Worm (Caenorhabditis elegans) whole organism, mixed stage, embryonic: ENCODE data around the gene dhhc-1.

Experiments
- M03D4.4 ChIP-seq: sonication (generic microtip); optimal IDR thresholded peaks from 2 replicates; lab custom pipeline; 2017; ENCODE audit warnings: mild to moderate bottlenecking, missing genetic modification characterization, missing compliant biosample characterization
- blmp-1 ChIP-seq: fragments of 150-350 bp; optimal IDR thresholded peaks from 2 replicates; lab custom pipeline; 2014; ENCODE audit warnings: missing biosample characterization, missing genetic modification characterization
- ceh-43 ChIP-seq: fragments of 200-800 bp; sonication (Bioruptor generic); optimal IDR thresholded peaks from 2 replicates; lab custom pipeline; 2018; ENCODE audit warnings: mild to moderate bottlenecking, missing genetic modification characterization, moderate library complexity, missing compliant biosample characterization
- ceh-83 ChIP-seq: fragments of 200-800 bp; sonication (Bioruptor generic); optimal IDR thresholded peaks from 2 replicates; lab custom pipeline; 2018; ENCODE audit warnings: mild to moderate bottlenecking, missing genetic modification characterization, missing compliant biosample characterization
- ces-1 ChIP-seq: fragments of 150-350 bp; optimal IDR thresholded peaks from 2 replicates; lab custom pipeline; 2014; ENCODE audit warnings: missing biosample characterization, missing genetic modification reagents, missing genetic modification characterization
- cnd-1 ChIP-seq: fragments of 200-800 bp; sonication (Bioruptor generic); optimal IDR thresholded peaks from 2 replicates; lab custom pipeline; 2018; ENCODE audit warnings: mild to moderate bottlenecking, missing genetic modification characterization, missing compliant biosample characterization
- drap-1 ChIP-seq: fragments of 200-800 bp; sonication (Bioruptor generic); optimal IDR thresholded peaks from 3 replicates; lab custom pipeline; 2018; ENCODE audit warnings: mild to moderate bottlenecking, missing genetic modification characterization, missing compliant biosample characterization
- elt-1 ChIP-seq: sonication (generic microtip); optimal IDR thresholded peaks from 2 replicates; lab custom pipeline; 2017; ENCODE audit warnings: missing genetic modification characterization, mild to moderate bottlenecking, missing compliant biosample characterization, antibody characterized with exemption, moderate library complexity, borderline replicate concordance; ENCODE audit not compliant: insufficient read depth
- ham-2 ChIP-seq: fragments of 200-800 bp; sonication (Bioruptor generic); optimal IDR thresholded peaks from 2 replicates; lab custom pipeline; 2018; ENCODE audit warnings: mild to moderate bottlenecking, missing genetic modification characterization, missing compliant biosample characterization
- hlh-1 ChIP-seq: fragments of 150-350 bp; optimal IDR thresholded peaks from 2 replicates; lab custom pipeline; 2014; ENCODE audit warnings: missing biosample characterization, missing genetic modification reagents, missing genetic modification characterization
- lin-13 ChIP-seq: fragments of 150-350 bp; optimal IDR thresholded peaks from 2 replicates; lab custom pipeline; 2014; ENCODE audit warnings: missing biosample characterization, missing genetic modification characterization
- mab-5 ChIP-seq: fragments of 150-350 bp; optimal IDR thresholded peaks from 2 replicates; lab custom pipeline; 2014; ENCODE audit warnings: missing biosample characterization, missing genetic modification characterization
- mep-1 ChIP-seq: fragments of 150-350 bp; optimal IDR thresholded peaks from 2 replicates; lab custom pipeline; 2017; ENCODE audit warnings: missing biosample characterization, missing genetic modification reagents, missing genetic modification characterization, inconsistent platforms
- mls-2 ChIP-seq: sonication (generic microtip); optimal IDR thresholded peaks from 2 replicates; lab custom pipeline; 2016; ENCODE audit warnings: mild to moderate bottlenecking, missing genetic modification characterization, moderate library complexity, missing compliant biosample characterization
- nhr-12 ChIP-seq: fragments of 150-350 bp; optimal IDR thresholded peaks from 2 replicates; lab custom pipeline; 2014; ENCODE audit warnings: missing biosample characterization, missing genetic modification characterization
- nhr-2 ChIP-seq: fragments of 150-350 bp; optimal IDR thresholded peaks from 2 replicates; lab custom pipeline; 2014; ENCODE audit warnings: missing biosample characterization, missing genetic modification characterization
- nhr-237 ChIP-seq: fragments of 150-350 bp; optimal IDR thresholded peaks from 2 replicates; lab custom pipeline; 2014; ENCODE audit warnings: missing biosample characterization, missing genetic modification characterization
- nhr-76 ChIP-seq: sonication (generic microtip); optimal IDR thresholded peaks from 2 replicates; lab custom pipeline; 2017; ENCODE audit warnings: missing biosample characterization, missing genetic modification characterization
- pha-4 ChIP-seq: fragments of 150-350 bp; optimal IDR thresholded peaks from 2 replicates; lab custom pipeline; 2018; ENCODE audit warnings: missing biosample characterization, missing genetic modification reagents, missing genetic modification characterization
- sem-2 ChIP-seq: fragments of 200-800 bp; sonication (Bioruptor generic); optimal IDR thresholded peaks from 2 replicates; lab custom pipeline; 2018; ENCODE audit warnings: mild to moderate bottlenecking, missing genetic modification characterization, missing compliant biosample characterization
- sptf-1 ChIP-seq: sonication (generic microtip); optimal IDR thresholded peaks from 2 replicates; lab custom pipeline; 2017; ENCODE audit warnings: mild to moderate bottlenecking, missing genetic modification characterization, moderate library complexity, missing compliant biosample characterization
- unc-120 ChIP-seq: sonication (generic microtip); optimal IDR thresholded peaks from 2 replicates; lab custom pipeline; 2017; ENCODE audit warnings: missing genetic modification characterization, missing compliant biosample characterization; ENCODE audit not compliant: poor library complexity, severe bottlenecking
- unc-39 ChIP-seq: fragments of 150-350 bp; optimal IDR thresholded peaks from 2 replicates; lab custom pipeline; 2014; ENCODE audit warnings: missing biosample characterization, missing genetic modification characterization
- zip-8 ChIP-seq: fragments of 150-350 bp; optimal IDR thresholded peaks from 2 replicates; lab custom pipeline; 2014; ENCODE audit warnings: missing biosample characterization, missing genetic modification characterization
- ztf-11 ChIP-seq: fragments of 150-350 bp; optimal IDR thresholded peaks from 2 replicates; lab custom pipeline; 2014; ENCODE audit warnings: missing biosample characterization, missing genetic modification characterization

The dhhc-1 gene

ce11 chrX:15134941-15135340, 34.7 kb upstream of the dhhc-1 start:
- TF ChIP-seq ztf-11 (tag; lab: Kevin White, UChicago) (no peak), drap-1 (GFP tag; lab: Kevin White, UChicago) (no peak), ces-1 (GFP tag; lab: Kevin White, UChicago) (peak; percentile 80)

DNA sequence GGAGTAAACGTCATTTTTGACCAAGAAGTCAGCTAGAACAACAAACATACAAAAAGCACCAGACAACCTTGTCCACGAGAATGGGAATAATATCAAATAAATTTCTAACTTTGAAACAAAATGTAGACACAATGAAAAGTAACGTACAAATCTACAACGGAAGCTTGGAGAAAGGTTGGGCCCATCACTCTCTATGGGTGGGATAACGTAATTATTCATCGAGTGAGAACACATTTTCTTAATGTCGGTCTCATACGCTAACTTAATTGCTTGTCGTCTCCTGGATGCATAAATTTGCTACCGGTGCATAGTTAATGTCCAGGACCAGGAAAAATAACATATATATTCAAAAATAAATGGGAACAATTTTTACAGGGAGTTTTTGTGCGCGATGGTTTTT, 33.0 kb upstream of the dhhc-1 start:
- TF ChIP-seq ces-1 (GFP tag; lab: Kevin White, UChicago) (peak; percentile 79), M03D4.4 (tag; lab: Kevin White, UChicago) (no peak)
- TF ChIP-seq, all 35 proteins: peak for 1

DNA sequence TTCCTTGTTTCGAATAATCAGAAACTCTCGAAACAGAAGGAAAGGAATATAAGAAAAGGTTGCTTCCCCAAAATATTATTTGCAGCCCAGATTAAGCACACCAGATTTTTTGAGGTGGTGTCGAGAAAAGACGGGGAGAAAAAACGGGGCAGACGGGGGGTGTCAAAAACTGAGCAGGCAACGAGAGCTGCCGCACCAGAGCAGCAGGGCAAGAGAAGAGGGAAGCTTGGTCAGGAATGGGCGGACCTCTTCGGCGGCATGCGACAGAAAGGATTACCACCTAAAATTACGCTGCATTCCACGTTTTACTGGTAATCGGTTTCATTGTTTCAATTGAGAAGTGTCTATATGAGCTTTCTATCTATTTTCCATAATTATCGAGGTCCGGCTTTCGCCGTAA, 31.9 kb upstream of the dhhc-1 start:
- no peak for TF ChIP-seq hlh-1 (tag; lab: Kevin White, UChicago)

ce11 chrX:15128184-15128583, 28.0 kb upstream of the dhhc-1 start:
- no peak for TF ChIP-seq ceh-83 (GFP tag; lab: Kevin White, UChicago)
- TF ChIP-seq ces-1 (GFP tag; lab: Kevin White, UChicago) = peak; percentile 80
- TF ChIP-seq nhr-237 (tag; lab: Kevin White, UChicago) = no peak
- no peak for TF ChIP-seq sptf-1

ce11 chrX:15127338-15127737, 27.1 kb upstream of the dhhc-1 start:
- no peak for TF ChIP-seq unc-120
- TF ChIP-seq elt-1 (tag; lab: Kevin White, UChicago) = no peak
- TF ChIP-seq drap-1 (GFP tag; lab: Kevin White, UChicago) = no peak
- no peak for TF ChIP-seq mep-1 (tag; lab: Kevin White, UChicago)
- no peak for TF ChIP-seq zip-8 (tag; lab: Kevin White, UChicago)
- TF ChIP-seq hlh-1 (tag; lab: Kevin White, UChicago) = no peak
- TF ChIP-seq ceh-43 (GFP tag; lab: Kevin White, UChicago) = no peak
- TF ChIP-seq blmp-1 (tag; lab: Kevin White, UChicago) = no peak
- no peak for TF ChIP-seq nhr-76 (tag; lab: Kevin White, UChicago)
- TF ChIP-seq mab-5 = no peak
- no peak for TF ChIP-seq unc-39 (tag; lab: Kevin White, UChicago)
- TF ChIP-seq ham-2 (GFP tag; lab: Kevin White, UChicago) = no peak
- no peak for TF ChIP-seq nhr-2 (tag; lab: Kevin White, UChicago)

- TF ChIP-seq unc-120 = no peak
- peak; percentile 88 for TF ChIP-seq ces-1 (GFP tag; lab: Kevin White, UChicago)
- TF ChIP-seq nhr-76 (tag; lab: Kevin White, UChicago) = no peak
These were observed 26.5 kb upstream of the dhhc-1 start for ce11 chrX:15126736-15127135.

- TF ChIP-seq mab-5 (no peak), ztf-11 (tag; lab: Kevin White, UChicago) (no peak), ces-1 (GFP tag; lab: Kevin White, UChicago) (peak; percentile 85), mls-2 (tag; lab: Kevin White, UChicago) (no peak), nhr-12 (tag; lab: Kevin White, UChicago) (no peak), mep-1 (tag; lab: Kevin White, UChicago) (no peak)
These were observed 24.9 kb upstream of the dhhc-1 start for ce11 chrX:15125138-15125537.

DNA sequence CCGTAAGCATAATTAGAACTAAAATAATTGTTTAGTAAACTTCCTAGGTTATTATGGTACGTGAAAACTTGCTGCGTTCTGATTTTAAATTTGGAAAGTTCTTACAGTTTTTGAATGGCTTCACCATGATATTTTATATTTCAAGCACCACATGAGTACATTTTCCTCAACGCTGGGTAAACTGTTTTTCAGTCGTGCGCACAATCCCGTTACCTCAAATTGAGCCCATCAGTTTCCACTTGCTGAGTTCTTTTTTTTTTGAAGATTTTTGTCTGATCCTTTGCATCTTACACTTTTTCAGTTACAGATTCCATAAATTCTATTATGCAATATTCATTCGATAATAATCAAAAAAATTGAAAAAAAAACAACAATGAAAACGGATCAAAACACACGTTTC, 20.3 kb upstream of the dhhc-1 start:
- TF ChIP-seq zip-8 (tag; lab: Kevin White, UChicago) (no peak), lin-13 (tag; lab: Kevin White, UChicago) (no peak), cnd-1 (no peak), ceh-83 (GFP tag; lab: Kevin White, UChicago) (no peak), sem-2 (GFP tag; lab: Kevin White, UChicago) (no peak), nhr-2 (tag; lab: Kevin White, UChicago) (no peak), unc-39 (tag; lab: Kevin White, UChicago) (no peak), pha-4 (tag; lab: Kevin White, UChicago) (no peak)
